Fruit fly (Drosophila melanogaster) whole organism, embryonic: ENCODE results near the gene CG6015.

Experiments used
- Atf6 ChIP-seq: fragments of 200-800 bp; sonication (Bioruptor generic); IDR thresholded peaks from 2 replicates; pipeline ENCODE4 v1.3.6; 2022; ENCODE audit warnings: missing biosample characterization, missing genetic modification characterization
- Bteb2 ChIP-seq: fragments of 200-800 bp; sonication (Bioruptor generic); optimal IDR thresholded peaks from 2 replicates; lab custom pipeline; 2016; ENCODE audit warnings: missing biosample characterization, missing genetic modification characterization
- CG10321 ChIP-seq: fragments of 200-800 bp; sonication (Bioruptor generic); IDR thresholded peaks from 2 replicates; pipeline ENCODE4 v1.3.6; 2022; ENCODE audit warnings: missing biosample characterization, missing genetic modification characterization
- CG11504 ChIP-seq: fragments of 200-800 bp; sonication (Bioruptor generic); optimal IDR thresholded peaks from 3 replicates; lab custom pipeline; 2019; ENCODE audit warnings: missing biosample characterization, mild to moderate bottlenecking, missing genetic modification characterization, moderate library complexity
- CG13894 ChIP-seq: fragments of 200-800 bp; sonication (Bioruptor generic); optimal IDR thresholded peaks from 3 replicates; lab custom pipeline; 2018; ENCODE audit warnings: missing biosample characterization, mild to moderate bottlenecking, missing genetic modification characterization, moderate library complexity
- CG14014 ChIP-seq: fragments of 200-800 bp; sonication (Bioruptor generic); IDR thresholded peaks from 2 replicates; pipeline ENCODE4 v1.3.6; 2022; ENCODE audit warnings: missing biosample characterization, missing genetic modification characterization
- CG15073 ChIP-seq: fragments of 200-800 bp; sonication (Bioruptor generic); optimal IDR thresholded peaks from 2 replicates; lab custom pipeline; 2016; ENCODE audit warnings: missing biosample characterization, missing genetic modification characterization
- CG1602 ChIP-seq: fragments of 200-800 bp; sonication (Bioruptor generic); optimal IDR thresholded peaks from 3 replicates; lab custom pipeline; 2016; ENCODE audit warnings: missing biosample characterization, missing genetic modification characterization
- CG17361 ChIP-seq: fragments of 200-800 bp; sonication (Bioruptor generic); IDR thresholded peaks from 3 replicates; pipeline ENCODE4 v1.3.6; 2022; ENCODE audit warnings: missing biosample characterization, missing genetic modification characterization
- CG1792 ChIP-seq: fragments of 200-800 bp; sonication (Bioruptor generic); optimal IDR thresholded peaks from 2 replicates; lab custom pipeline; 2016; ENCODE audit warnings: missing biosample characterization, missing genetic modification characterization
- CG18262 ChIP-seq: fragments of 200-800 bp; optimal IDR thresholded peaks from 3 replicates; lab custom pipeline; 2019; ENCODE audit warnings: missing biosample characterization, mild to moderate bottlenecking, missing genetic modification characterization, moderate library complexity
- CG2120 ChIP-seq: fragments of 200-800 bp; sonication (Bioruptor generic); optimal IDR thresholded peaks from 3 replicates; lab custom pipeline; 2016; ENCODE audit warnings: missing biosample characterization, missing genetic modification characterization
- CG31365 ChIP-seq: fragments of 200-800 bp; sonication (Bioruptor generic); optimal IDR thresholded peaks from 2 replicates; lab custom pipeline; 2018; ENCODE audit warnings: missing biosample characterization, mild to moderate bottlenecking, missing genetic modification characterization
- CG33213 ChIP-seq: fragments of 200-800 bp; sonication (Bioruptor generic); optimal IDR thresholded peaks from 3 replicates; lab custom pipeline; 2016; ENCODE audit warnings: missing biosample characterization, missing genetic modification characterization
- CG33557 ChIP-seq: fragments of 200-800 bp; sonication (Bioruptor generic); optimal IDR thresholded peaks from 2 replicates; lab custom pipeline; 2019; ENCODE audit warnings: missing biosample characterization, mild to moderate bottlenecking, missing genetic modification characterization, moderate library complexity
- CG34422 ChIP-seq: fragments of 200-800 bp; sonication (Bioruptor generic); IDR thresholded peaks from 3 replicates; pipeline ENCODE4 v1.3.6; 2022; ENCODE audit warnings: missing biosample characterization, missing genetic modification characterization
- CG3995 ChIP-seq: fragments of 200-800 bp; sonication (Bioruptor generic); optimal IDR thresholded peaks from 3 replicates; lab custom pipeline; 2016; ENCODE audit warnings: missing biosample characterization, missing genetic modification characterization
- CG4360 ChIP-seq: fragments of 200-800 bp; sonication (Bioruptor generic); IDR thresholded peaks from 2 replicates; pipeline ENCODE4 v1.3.6; 2022; ENCODE audit warnings: missing biosample characterization, missing genetic modification characterization
- CG5180 ChIP-seq: fragments of 200-800 bp; sonication (Bioruptor generic); optimal IDR thresholded peaks from 3 replicates; lab custom pipeline; 2017; ENCODE audit warnings: missing biosample characterization, missing genetic modification characterization, mild to moderate bottlenecking, moderate library complexity, missing genetic modification reagents
- CG6175 ChIP-seq: fragments of 200-800 bp; sonication (Bioruptor generic); IDR thresholded peaks from 3 replicates; pipeline ENCODE4 v1.3.6; 2022; ENCODE audit warnings: missing biosample characterization, missing genetic modification characterization
- CG6272 ChIP-seq: fragments of 200-800 bp; sonication (Bioruptor generic); IDR thresholded peaks from 2 replicates; pipeline ENCODE4 v1.3.6; 2022; ENCODE audit warnings: missing biosample characterization, missing genetic modification characterization
- CG7556 ChIP-seq: fragments of 200-800 bp; sonication (Bioruptor generic); optimal IDR thresholded peaks from 2 replicates; lab custom pipeline; 2017; ENCODE audit warnings: missing biosample characterization, mild to moderate bottlenecking, missing genetic modification characterization
- CG8281 ChIP-seq: fragments of 200-800 bp; sonication (Bioruptor generic); optimal IDR thresholded peaks from 2 replicates; lab custom pipeline; 2018; ENCODE audit warnings: missing biosample characterization, mild to moderate bottlenecking, missing genetic modification characterization, moderate library complexity
- CG8388 ChIP-seq: fragments of 200-800 bp; sonication (Bioruptor generic); optimal IDR thresholded peaks from 2 replicates; lab custom pipeline; 2019; ENCODE audit warnings: missing biosample characterization, mild to moderate bottlenecking, missing genetic modification characterization, moderate library complexity
- CG9932 ChIP-seq: fragments of 200-800 bp; sonication (Bioruptor generic); IDR thresholded peaks from 2 replicates; pipeline ENCODE4 v1.3.6; 2022; ENCODE audit warnings: missing biosample characterization, missing genetic modification characterization
- CHES-1-like ChIP-seq: fragments of 200-800 bp; sonication (Bioruptor generic); optimal IDR thresholded peaks from 2 replicates; lab custom pipeline; 2016; ENCODE audit warnings: missing biosample characterization, missing genetic modification characterization
- NFAT ChIP-seq: fragments of 200-800 bp; sonication (Bioruptor generic); IDR thresholded peaks from 2 replicates; pipeline ENCODE4 v1.3.6; 2022; ENCODE audit warnings: missing biosample characterization, missing genetic modification characterization
- Ravus ChIP-seq: fragments of 200-800 bp; sonication (Bioruptor generic); IDR thresholded peaks from 2 replicates; pipeline ENCODE4 v1.3.6; 2022; ENCODE audit warnings: missing biosample characterization, missing genetic modification characterization
- Spps ChIP-seq: fragments of 200-800 bp; sonication (Bioruptor generic); optimal IDR thresholded peaks from 2 replicates; lab custom pipeline; 2018; ENCODE audit warnings: missing biosample characterization, mild to moderate bottlenecking, missing genetic modification characterization
- crol ChIP-seq: fragments of 200-800 bp; sonication (Bioruptor generic); IDR thresholded peaks from 2 replicates; pipeline ENCODE4 v1.3.6; 2022; ENCODE audit warnings: missing biosample characterization, missing genetic modification characterization
- dm ChIP-seq: fragments of 200-800 bp; sonication (Bioruptor generic); optimal IDR thresholded peaks from 3 replicates; lab custom pipeline; 2016; ENCODE audit warnings: missing biosample characterization, missing genetic modification characterization
- dpn ChIP-seq, 2 experiments: fragments of 200-800 bp; sonication (Bioruptor generic); optimal IDR thresholded peaks; 3 replicates each; lab custom pipeline; 2016; ENCODE audit warnings: missing biosample characterization in 2 of 2, missing genetic modification characterization in 2 of 2
- dysf ChIP-seq: fragments of 200-800 bp; sonication (Bioruptor generic); IDR thresholded peaks from 3 replicates; pipeline ENCODE4 v1.3.6; 2022; ENCODE audit warnings: missing biosample characterization, missing genetic modification characterization
- eve ChIP-seq, 2 experiments: fragments of >200 bp; optimal IDR thresholded peaks; 2 replicates each; lab custom pipeline; 2017; ENCODE audit warnings: missing biosample characterization in 2 of 2, missing genetic modification characterization in 2 of 2
- ewg ChIP-seq: fragments of 200-800 bp; sonication (Bioruptor generic); optimal IDR thresholded peaks from 3 replicates; lab custom pipeline; 2017; ENCODE audit warnings: mild to moderate bottlenecking, missing biosample characterization, missing genetic modification reagents, missing genetic modification characterization
- fu2 ChIP-seq: fragments of 200-800 bp; sonication (Bioruptor generic); optimal IDR thresholded peaks from 2 replicates; lab custom pipeline; 2016; ENCODE audit warnings: missing biosample characterization, missing genetic modification characterization
- hbn ChIP-seq: fragments of 200-800 bp; sonication (Bioruptor generic); IDR thresholded peaks from 2 replicates; pipeline ENCODE4 v1.3.6; 2022; ENCODE audit warnings: missing biosample characterization, missing genetic modification characterization; ENCODE audit not compliant: partially characterized antibody
- kay ChIP-seq: fragments of 200-800 bp; sonication (Bioruptor generic); optimal IDR thresholded peaks from 2 replicates; lab custom pipeline; 2016; ENCODE audit warnings: missing biosample characterization, missing genetic modification characterization
- lov ChIP-seq, 2 experiments: fragments of 200-800 bp in 1 of 2; fragments of >200 bp in 1 of 2; sonication (Bioruptor generic) in 1 of 2; IDR thresholded peaks in 1 of 2; optimal IDR thresholded peaks in 1 of 2; 2 replicates in 1 of 2; 3 replicates in 1 of 2; pipeline versions ENCODE4 v1.3.6 to Lab custom; 2017 to 2022; ENCODE audit warnings: missing biosample characterization in 1 of 2, missing genetic modification characterization in 1 of 2
- luna ChIP-seq: fragments of 200-800 bp; sonication (Bioruptor generic); optimal IDR thresholded peaks from 2 replicates; lab custom pipeline; 2016; ENCODE audit warnings: missing biosample characterization, missing genetic modification characterization
- mld ChIP-seq: fragments of 200-800 bp; sonication (Bioruptor generic); IDR thresholded peaks from 3 replicates; pipeline ENCODE4 v1.3.6; 2022; ENCODE audit warnings: missing biosample characterization, missing genetic modification characterization; ENCODE audit not compliant: partially characterized antibody
- phol ChIP-seq: fragments of 200-800 bp; sonication (Bioruptor generic); optimal IDR thresholded peaks from 3 replicates; lab custom pipeline; 2018; ENCODE audit warnings: missing biosample characterization, mild to moderate bottlenecking, missing genetic modification characterization, moderate library complexity
- psq ChIP-seq: fragments of 200-800 bp; sonication (Bioruptor generic); optimal IDR thresholded peaks from 2 replicates; lab custom pipeline; 2017; ENCODE audit warnings: missing biosample characterization, missing genetic modification characterization
- pum ChIP-seq: fragments of 200-800 bp; sonication (Bioruptor generic); optimal IDR thresholded peaks from 2 replicates; lab custom pipeline; 2016; ENCODE audit warnings: missing biosample characterization, missing genetic modification characterization
- ro ChIP-seq: fragments of 200-800 bp; sonication (Bioruptor generic); IDR thresholded peaks from 2 replicates; pipeline ENCODE4 v1.3.6; 2022; ENCODE audit warnings: missing biosample characterization, missing genetic modification characterization
- schlank ChIP-seq: fragments of 200-800 bp; sonication (Bioruptor generic); optimal IDR thresholded peaks from 2 replicates; lab custom pipeline; 2018; ENCODE audit warnings: missing biosample characterization, mild to moderate bottlenecking, missing genetic modification characterization
- tin ChIP-seq: fragments of 200-800 bp; sonication (Bioruptor generic); optimal IDR thresholded peaks from 3 replicates; lab custom pipeline; 2016; ENCODE audit warnings: missing biosample characterization, missing genetic modification characterization
- tio ChIP-seq: fragments of 200-800 bp; sonication (Bioruptor generic); optimal IDR thresholded peaks from 2 replicates; lab custom pipeline; 2017; ENCODE audit warnings: missing biosample characterization, missing genetic modification characterization, inconsistent platforms
- tx ChIP-seq: fragments of 200-800 bp; sonication (Bioruptor generic); optimal IDR thresholded peaks from 2 replicates; lab custom pipeline; 2016; ENCODE audit warnings: missing biosample characterization, missing genetic modification characterization
- zen ChIP-seq: fragments of 200-800 bp; sonication (Bioruptor generic); optimal IDR thresholded peaks from 3 replicates; lab custom pipeline; 2018; ENCODE audit warnings: missing biosample characterization, mild to moderate bottlenecking, missing genetic modification characterization, moderate library complexity

Gene CG6015

dm6 chr3R:22018777-22019420 lies 15.2 kb downstream of the CG6015 start, which contains the start of gene Idh3b (continued):
- peak; percentile 97 for TF ChIP-seq hbn (GFP tag; lab: Robert Waterston, UW)
- TF ChIP-seq Bteb2 (GFP tag; lab: Kevin White, UChicago) = peak; percentile 44
- peak; percentile 70 for TF ChIP-seq pum (GFP tag; lab: Kevin White, UChicago)
- no peak for TF ChIP-seq psq
- TF ChIP-seq phol (tag; lab: Kevin White, UChicago) = peak; percentile 60
- TF ChIP-seq dm = peak; percentile 65
- TF ChIP-seq tio (GFP tag; lab: Kevin White, UChicago) = no peak
- no peak for TF ChIP-seq ro (GFP tag; lab: Robert Waterston, UW)
- TF ChIP-seq CG7556 (GFP tag; lab: Kevin White, UChicago) = no peak
- peak; percentile 53 for TF ChIP-seq zen (tag; lab: Kevin White, UChicago)
- peak; percentile 3 for TF ChIP-seq CG1602 (GFP tag; lab: Kevin White, UChicago)
- peak; percentile 65 for TF ChIP-seq tin (GFP tag; lab: Kevin White, UChicago)
- TF ChIP-seq CG5180 (GFP tag; lab: Kevin White, UChicago) = no peak
- TF ChIP-seq schlank = peak; percentile 24
- peak; percentile 84; the same call in 1 of the 2 replicates for TF ChIP-seq NFAT (GFP tag; lab: Robert Waterston, UW)
- peak; percentile 53 for TF ChIP-seq luna (GFP tag; lab: Kevin White, UChicago)
- no peak for TF ChIP-seq CG31365
- peak; percentile 60 to 70 for TF ChIP-seq dpn (GFP tag; optimal IDR thresholded peaks at IDR 0.05; lab: Kevin White, UChicago)
- no peak for TF ChIP-seq Spps (tag; lab: Kevin White, UChicago)
- no peak for TF ChIP-seq ewg (GFP tag; lab: Kevin White, UChicago)
- TF ChIP-seq kay (GFP tag; lab: Kevin White, UChicago) = peak; percentile 20
- no peak for TF ChIP-seq lov (optimal IDR thresholded peaks at IDR 0.05; lab: Kevin White, UChicago)
- no peak; the same call in 2 of the 3 replicates for TF ChIP-seq lov (GFP tag; IDR thresholded peaks at IDR 0.05; lab: Robert Waterston, UW)
- TF ChIP-seq CG15073 = no peak
- TF ChIP-seq CG33213 (GFP tag; lab: Kevin White, UChicago) = peak; percentile 76
- TF ChIP-seq CG10321 = no peak
- TF ChIP-seq CG3995 (GFP tag; lab: Kevin White, UChicago) = peak; percentile 74
- peak; percentile 55; the same call in 2 of the 3 replicates for TF ChIP-seq mld
- TF ChIP-seq dysf = no peak; the same call in 2 of the 3 replicates
- no peak; the same call in 1 of the 2 replicates for TF ChIP-seq CG9932 (GFP tag; lab: Robert Waterston, UW)
- TF ChIP-seq CHES-1-like (GFP tag; lab: Kevin White, UChicago) = peak; percentile 84
- no peak for TF ChIP-seq CG4360
- no peak for TF ChIP-seq CG6272 (GFP tag; lab: Robert Waterston, UW)
- TF ChIP-seq tx (GFP tag; lab: Kevin White, UChicago) = peak; percentile 45
- TF ChIP-seq Atf6 = peak; percentile 56
- no peak for TF ChIP-seq CG11504 (tag; lab: Kevin White, UChicago)
- TF ChIP-seq CG2120 (GFP tag; lab: Kevin White, UChicago) = peak; percentile 82
- TF ChIP-seq CG18262 = no peak
- no peak for TF ChIP-seq crol (GFP tag; lab: Robert Waterston, UW)
- no peak for TF ChIP-seq Ravus (GFP tag; lab: Robert Waterston, UW)
- no peak for TF ChIP-seq CG13894 (tag; lab: Kevin White, UChicago)
- no peak for TF ChIP-seq CG34422 (GFP tag; lab: Robert Waterston, UW)
- no peak for TF ChIP-seq CG17361 (GFP tag; lab: Robert Waterston, UW)
- TF ChIP-seq CG1792 (GFP tag; lab: Kevin White, UChicago) = peak; percentile 51
- TF ChIP-seq fu2 = peak; percentile 37
- TF ChIP-seq CG14014 (GFP tag; lab: Robert Waterston, UW) = no peak
- TF ChIP-seq eve (GFP tag; optimal IDR thresholded peaks at IDR 0.05; lab: Kevin White, UChicago) = no peak
- no peak for TF ChIP-seq CG8388 (GFP tag; lab: Kevin White, UChicago)
- TF ChIP-seq CG33557 (GFP tag; lab: Kevin White, UChicago) = peak; percentile 15
- no peak for TF ChIP-seq CG8281 (tag; lab: Kevin White, UChicago)
- no peak for TF ChIP-seq CG6175
